Fruit fly (Drosophila melanogaster): ENCODE data around the gene Polr2J.

The Polr2J gene

DNA sequence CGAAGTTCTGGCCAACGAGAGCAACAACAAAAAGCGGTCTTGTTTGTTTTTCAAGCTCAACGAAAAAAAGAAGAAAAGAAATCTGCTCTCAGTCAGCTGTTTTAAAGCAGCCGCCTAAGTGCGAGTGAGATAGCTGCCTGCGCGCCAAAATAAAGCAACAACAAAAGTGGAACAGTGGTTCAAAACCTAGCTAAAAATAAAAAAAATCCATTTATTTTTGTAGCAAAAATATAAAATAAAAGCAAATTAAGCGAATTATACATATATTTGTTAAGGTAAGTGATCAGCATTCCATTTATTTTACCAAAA lies 25.0 kb downstream of the Polr2J start (continued):
- TF ChIP-seq Dip2 (GFP tag; IDR thresholded peaks at IDR 0.05) (no peak), dmrt99B (tag; optimal IDR thresholded peaks at IDR 0.05) (peak; percentile 24), CG17186 (GFP tag; optimal IDR thresholded peaks at IDR 0.05) (no peak), Kr (GFP tag; optimal IDR thresholded peaks at IDR 0.05) (no peak), CG12659 (GFP tag; optimal IDR thresholded peaks at IDR 0.05) (no peak), cato (GFP tag; optimal IDR thresholded peaks at IDR 0.05; ENCODE audit: borderline replicate concordance) (no peak), sna (GFP tag; IDR thresholded peaks at IDR 0.05; ENCODE audit: partially characterized antibody) (no peak), vvl (GFP tag; IDR thresholded peaks at IDR 0.05) (peak; percentile 27; the same call in 1 of the 2 replicates), CG32532 (GFP tag; IDR thresholded peaks at IDR 0.05) (no peak; the same call in 1 of the 2 replicates), Fer2 (tag; optimal IDR thresholded peaks at IDR 0.05) (no peak), CG6689 (GFP tag; IDR thresholded peaks at IDR 0.05) (no peak), Jarid2 (GFP tag; optimal IDR thresholded peaks at IDR 0.05) (peak; percentile 7), CG6254 (GFP tag; optimal IDR thresholded peaks at IDR 0.05) (no peak), crp (GFP tag; optimal IDR thresholded peaks at IDR 0.05) (peak; percentile 36 to 90), lab (GFP tag; optimal IDR thresholded peaks at IDR 0.05) (peak; percentile 14), Hr51 (GFP tag; optimal IDR thresholded peaks at IDR 0.05) (peak in 1 of 2 experiments; percentile 23), sc (optimal IDR thresholded peaks at IDR 0.05) (no peak), sc (GFP tag; optimal IDR thresholded peaks at IDR 0.05) (no peak), klu (GFP tag; IDR thresholded peaks at IDR 0.05) (no peak), Med (GFP tag) (peak; percentile 74), chif (GFP tag; optimal IDR thresholded peaks at IDR 0.05) (no peak), TFAM (GFP tag; optimal IDR thresholded peaks at IDR 0.05) (no peak), dm (GFP tag; optimal IDR thresholded peaks at IDR 0.05) (no peak), CG6765 (GFP tag; optimal IDR thresholded peaks at IDR 0.05) (no peak), dysf (GFP tag; IDR thresholded peaks at IDR 0.05) (0 out of 3 replicates have a peak, but pooled peaks have one; percentile 13), tap (tag; optimal IDR thresholded peaks at IDR 0.05) (no peak), CG14014 (GFP tag; IDR thresholded peaks at IDR 0.05) (no peak)

DNA sequence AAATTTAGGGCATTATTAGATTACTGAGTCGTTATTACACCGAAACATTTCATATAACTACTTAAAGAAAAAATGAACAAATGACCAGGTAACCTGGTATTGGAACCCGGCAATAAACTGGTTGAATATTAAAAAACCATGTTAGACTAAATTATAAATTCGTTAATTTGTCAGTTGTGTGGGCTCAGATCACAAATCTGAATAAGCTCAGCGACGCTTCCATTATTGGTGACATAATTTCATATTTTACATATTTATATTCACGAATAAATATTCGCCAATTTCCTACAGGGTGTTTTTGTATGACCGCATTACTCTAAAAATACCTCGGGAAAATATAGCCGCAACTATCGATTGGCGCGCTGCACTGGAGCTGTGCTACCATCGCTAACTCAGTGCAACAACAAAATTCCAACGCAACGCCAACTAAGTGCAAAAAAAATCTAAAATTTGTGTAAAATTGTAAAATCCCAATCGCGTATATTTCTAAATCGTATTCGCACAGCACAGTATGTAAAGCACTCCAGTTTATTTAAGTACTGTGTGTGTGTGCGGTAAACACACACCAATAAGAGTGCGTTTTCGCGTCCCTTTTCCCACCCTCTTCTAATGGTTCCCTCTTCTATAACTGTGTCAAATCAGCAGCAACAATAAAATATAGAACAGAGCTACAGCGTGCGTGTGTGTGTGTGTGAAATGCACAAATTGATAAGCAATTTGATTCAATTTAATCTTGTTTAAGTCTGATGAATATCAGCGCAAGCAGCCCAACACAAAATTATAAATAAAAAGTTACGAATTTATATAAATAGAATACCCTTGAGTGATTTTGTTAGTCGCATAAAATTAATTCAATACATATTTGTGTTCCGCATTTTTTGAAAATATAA lies 25.6 kb downstream of the Polr2J start, which contains the start of gene CLIP-190:
CLIP-190 (plus strand) TSS at position 370 of the 890 bp plus-strand sequence.
- TF ChIP-seq CG2120 (GFP tag; optimal IDR thresholded peaks at IDR 0.05) (peak; percentile 49), inv (GFP tag; IDR thresholded peaks at IDR 0.05; ENCODE audit: partially characterized antibody) (peak; percentile 32; the same call in 1 of the 2 replicates), CG8765 (GFP tag; IDR thresholded peaks at IDR 0.05) (no peak), CG3838 (GFP tag; optimal IDR thresholded peaks at IDR 0.05) (peak; percentile 9), Dll (GFP tag; IDR thresholded peaks at IDR 0.05; ENCODE audit: partially characterized antibody) (peak; percentile 64; the same call in 2 of the 4 replicates), CG2129 (GFP tag; IDR thresholded peaks at IDR 0.05; ENCODE audit: partially characterized antibody) (no peak), CG3847 (GFP tag; IDR thresholded peaks at IDR 0.05) (peak; percentile 13; the same call in 1 of the 2 replicates), ro (GFP tag; IDR thresholded peaks at IDR 0.05) (no peak), ab (GFP tag; optimal IDR thresholded peaks at IDR 0.05) (no peak), CG8924 (tag; optimal IDR thresholded peaks at IDR 0.05) (peak; percentile 21), corto (GFP tag; optimal IDR thresholded peaks at IDR 0.05) (peak; percentile 68), Xbp1 (GFP tag; optimal IDR thresholded peaks at IDR 0.05) (peak; percentile 30), Trl (optimal IDR thresholded peaks at IDR 0.05) (no peak), Trl (GFP tag; optimal IDR thresholded peaks at IDR 0.05) (peak; percentile 9), CG17802 (tag; optimal IDR thresholded peaks at IDR 0.05) (no peak), CG10209 (GFP tag; optimal IDR thresholded peaks at IDR 0.05) (no peak), CG32772 (GFP tag; IDR thresholded peaks at IDR 0.05) (no peak), CG12219 (GFP tag; optimal IDR thresholded peaks at IDR 0.05) (no peak), CG17359 (tag; optimal IDR thresholded peaks at IDR 0.05) (no peak), C15 (GFP tag; IDR thresholded peaks at IDR 0.05) (no peak), sr (GFP tag; IDR thresholded peaks at IDR 0.05) (no peak), vfl (GFP tag; optimal IDR thresholded peaks at IDR 0.05) (no peak), unpg (GFP tag; optimal IDR thresholded peaks at IDR 0.05) (no peak)
